Worm (Caenorhabditis elegans) whole organism, L3 larva: ENCODE measurements around the gene daf-5.

Experiments
- R02D3.7 ChIP-seq: fragments of 150-350 bp; optimal IDR thresholded peaks from 2 replicates; lab custom pipeline; 2014; ENCODE audit warnings: missing biosample characterization, missing genetic modification characterization
- ZK546.5 ChIP-seq: sonication (generic microtip); optimal IDR thresholded peaks from 2 replicates; lab custom pipeline; 2017; ENCODE audit warnings: missing biosample characterization, missing genetic modification characterization
- aly-2 ChIP-seq: fragments of 150-350 bp; optimal IDR thresholded peaks from 2 replicates; lab custom pipeline; 2014; ENCODE audit warnings: missing biosample characterization, missing genetic modification characterization
- ama-1 ChIP-seq: fragments of 150-350 bp; optimal IDR thresholded peaks from 2 replicates; lab custom pipeline; 2018
- ceh-16 ChIP-seq: sonication (generic microtip); optimal IDR thresholded peaks from 2 replicates; lab custom pipeline; 2017; ENCODE audit warnings: missing biosample characterization, missing genetic modification characterization
- ceh-28 ChIP-seq: fragments of 150-350 bp; optimal IDR thresholded peaks from 2 replicates; lab custom pipeline; 2014; ENCODE audit warnings: missing biosample characterization, missing genetic modification reagents, missing genetic modification characterization
- ceh-82 ChIP-seq: fragments of 150-350 bp; optimal IDR thresholded peaks from 2 replicates; lab custom pipeline; 2014; ENCODE audit warnings: missing biosample characterization, missing genetic modification characterization
- ceh-9 ChIP-seq: sonication (generic microtip); optimal IDR thresholded peaks from 2 replicates; lab custom pipeline; 2018; ENCODE audit warnings: missing biosample characterization, missing genetic modification characterization
- daf-12 ChIP-seq: fragments of 150-350 bp; optimal IDR thresholded peaks from 2 replicates; lab custom pipeline; 2014; ENCODE audit warnings: missing biosample characterization, missing genetic modification reagents, missing genetic modification characterization
- egl-27 ChIP-seq: sonication (generic microtip); optimal IDR thresholded peaks from 4 replicates; lab custom pipeline; 2017; ENCODE audit warnings: missing biosample characterization, missing genetic modification reagents, missing genetic modification characterization
- egl-5 ChIP-seq: fragments of 150-350 bp; optimal IDR thresholded peaks from 2 replicates; lab custom pipeline; 2017; ENCODE audit warnings: missing biosample characterization, missing genetic modification reagents, missing genetic modification characterization, inconsistent platforms
- elt-1 ChIP-seq: fragments of 150-350 bp; optimal IDR thresholded peaks from 2 replicates; lab custom pipeline; 2014; ENCODE audit warnings: missing biosample characterization, missing genetic modification characterization
- elt-2 ChIP-seq: sonication (generic microtip); optimal IDR thresholded peaks from 2 replicates; lab custom pipeline; 2016; ENCODE audit warnings: missing genetic modification reagents, mild to moderate bottlenecking, missing genetic modification characterization, missing compliant biosample characterization
- elt-3 ChIP-seq, 3 experiments: fragments of 150-350 bp in 1 of 3; sonication (generic microtip) in 2 of 3; optimal IDR thresholded peaks; 2 replicates in 2 of 3; 4 replicates in 1 of 3; lab custom pipeline; 2014 to 2017; ENCODE audit warnings: missing biosample characterization in 3 of 3, missing genetic modification characterization in 3 of 3
- eor-1 ChIP-seq, 2 experiments: fragments of 150-350 bp; optimal IDR thresholded peaks; 2 replicates each; lab custom pipeline; 2014 to 2018; ENCODE audit warnings: missing biosample characterization in 2 of 2, missing genetic modification characterization in 2 of 2
- fkh-10 ChIP-seq: sonication (generic microtip); optimal IDR thresholded peaks from 2 replicates; lab custom pipeline; 2017; ENCODE audit warnings: missing biosample characterization, missing genetic modification reagents, missing genetic modification characterization
- fkh-2 ChIP-seq: fragments of 150-350 bp; optimal IDR thresholded peaks from 2 replicates; lab custom pipeline; 2014; ENCODE audit warnings: missing biosample characterization, missing genetic modification reagents, missing genetic modification characterization
- fos-1 ChIP-seq: fragments of 150-350 bp; optimal IDR thresholded peaks from 2 replicates; lab custom pipeline; 2014; ENCODE audit warnings: missing biosample characterization, missing genetic modification characterization
- jun-1 ChIP-seq: fragments of 150-350 bp; optimal IDR thresholded peaks from 2 replicates; lab custom pipeline; 2014; ENCODE audit warnings: missing biosample characterization, missing genetic modification reagents, missing genetic modification characterization
- lin-15B ChIP-seq: fragments of 150-350 bp; optimal IDR thresholded peaks from 2 replicates; lab custom pipeline; 2014; ENCODE audit warnings: missing biosample characterization, missing genetic modification characterization
- lin-39 ChIP-seq: fragments of 150-350 bp; optimal IDR thresholded peaks from 2 replicates; lab custom pipeline; 2018; ENCODE audit warnings: missing biosample characterization, missing genetic modification reagents, missing genetic modification characterization
- lsy-12 ChIP-seq: sonication (generic microtip); optimal IDR thresholded peaks from 2 replicates; lab custom pipeline; 2016; ENCODE audit warnings: mild to moderate bottlenecking, missing genetic modification characterization, missing compliant biosample characterization
- mdl-1 ChIP-seq: fragments of 150-350 bp; optimal IDR thresholded peaks from 2 replicates; lab custom pipeline; 2014; ENCODE audit warnings: missing biosample characterization, missing genetic modification characterization
- mml-1 ChIP-seq: fragments of 150-350 bp; sonication (generic microtip); optimal IDR thresholded peaks from 3 replicates; lab custom pipeline; 2014; ENCODE audit warnings: missing biosample characterization, missing genetic modification characterization
- nfya-1 ChIP-seq: sonication (generic microtip); optimal IDR thresholded peaks from 2 replicates; lab custom pipeline; 2017; ENCODE audit warnings: missing genetic modification characterization, mild to moderate bottlenecking, missing compliant biosample characterization, antibody characterized with exemption, moderate library complexity; ENCODE audit not compliant: insufficient read depth
- nhr-12 ChIP-seq: fragments of 150-350 bp; optimal IDR thresholded peaks from 2 replicates; lab custom pipeline; 2014; ENCODE audit warnings: missing biosample characterization, missing genetic modification characterization
- nhr-23 ChIP-seq: fragments of 150-350 bp; optimal IDR thresholded peaks from 2 replicates; lab custom pipeline; 2014; ENCODE audit warnings: missing biosample characterization, missing genetic modification reagents, missing genetic modification characterization
- nhr-25 ChIP-seq: sonication (generic microtip); optimal IDR thresholded peaks from 2 replicates; lab custom pipeline; 2017; ENCODE audit warnings: missing biosample characterization, missing genetic modification characterization
- nhr-28 ChIP-seq: fragments of 150-350 bp; optimal IDR thresholded peaks from 2 replicates; lab custom pipeline; 2014; ENCODE audit warnings: missing biosample characterization, missing genetic modification characterization
- nhr-43 ChIP-seq: sonication (generic microtip); optimal IDR thresholded peaks from 2 replicates; lab custom pipeline; 2016; ENCODE audit warnings: mild to moderate bottlenecking, missing genetic modification characterization, missing compliant biosample characterization; ENCODE audit not compliant: poor library complexity, severe bottlenecking
- nhr-67 ChIP-seq: fragments of 150-350 bp; optimal IDR thresholded peaks from 2 replicates; lab custom pipeline; 2014; ENCODE audit warnings: missing biosample characterization, missing genetic modification characterization
- nhr-76 ChIP-seq: fragments of 150-350 bp; sonication (generic microtip); optimal IDR thresholded peaks from 5 replicates; lab custom pipeline; 2014; ENCODE audit warnings: missing biosample characterization, missing genetic modification characterization
- nhr-77 ChIP-seq: fragments of 150-350 bp; optimal IDR thresholded peaks from 2 replicates; lab custom pipeline; 2014; ENCODE audit warnings: missing biosample characterization, missing genetic modification characterization
- pha-4 ChIP-seq: fragments of 150-350 bp; optimal IDR thresholded peaks from 2 replicates; lab custom pipeline; 2014; ENCODE audit warnings: missing biosample characterization, missing genetic modification reagents, missing genetic modification characterization
- pqm-1 ChIP-seq: fragments of 150-350 bp; optimal IDR thresholded peaks from 2 replicates; lab custom pipeline; 2017; ENCODE audit warnings: missing biosample characterization, missing genetic modification characterization, inconsistent platforms
- sea-2 ChIP-seq: fragments of 150-350 bp; sonication (generic microtip); optimal IDR thresholded peaks from 4 replicates; lab custom pipeline; 2014; ENCODE audit warnings: missing biosample characterization, missing genetic modification reagents, missing genetic modification characterization
- skn-1 ChIP-seq: fragments of 150-350 bp; optimal IDR thresholded peaks from 2 replicates; lab custom pipeline; 2014; ENCODE audit warnings: missing biosample characterization, missing genetic modification characterization
- snpc-4 ChIP-seq: fragments of 150-350 bp; optimal IDR thresholded peaks from 2 replicates; lab custom pipeline; 2014; ENCODE audit warnings: missing biosample characterization, missing genetic modification characterization
- tbx-2 ChIP-seq: sonication (generic microtip); optimal IDR thresholded peaks from 2 replicates; lab custom pipeline; 2016; ENCODE audit warnings: mild to moderate bottlenecking, missing genetic modification characterization, missing compliant biosample characterization
- unc-39 ChIP-seq: sonication (generic microtip); optimal IDR thresholded peaks from 4 replicates; lab custom pipeline; 2017; ENCODE audit warnings: missing biosample characterization, missing genetic modification characterization
- unc-62 ChIP-seq: fragments of 150-350 bp; sonication (generic microtip); optimal IDR thresholded peaks from 4 replicates; lab custom pipeline; 2014; ENCODE audit warnings: missing biosample characterization, missing genetic modification reagents, missing genetic modification characterization
- zag-1 ChIP-seq: fragments of 150-350 bp; optimal IDR thresholded peaks from 2 replicates; lab custom pipeline; 2014; ENCODE audit warnings: missing biosample characterization, missing genetic modification characterization
- ztf-11 ChIP-seq: fragments of 150-350 bp; optimal IDR thresholded peaks from 2 replicates; lab custom pipeline; 2014; ENCODE audit warnings: missing biosample characterization, missing genetic modification characterization
- ztf-4 ChIP-seq: fragments of 150-350 bp; optimal IDR thresholded peaks from 2 replicates; lab custom pipeline; 2014; ENCODE audit warnings: missing biosample characterization, missing genetic modification characterization

The daf-5 gene

ce11 chrII:14063044-14063500 lies 11.0 kb upstream of the daf-5 start, which contains the start of gene lem-2 (continued):
- peak; percentile 81 for TF ChIP-seq snpc-4 (tag; lab: Kevin White, UChicago)
- TF ChIP-seq ceh-16: no peak
- TF ChIP-seq ama-1 (lab: Kevin White, UChicago): no peak
- peak; percentile 63 for TF ChIP-seq nfya-1 (tag; lab: Kevin White, UChicago)
- no peak for TF ChIP-seq ztf-4 (tag; lab: Kevin White, UChicago)
- TF ChIP-seq sea-2: no peak
- no peak for TF ChIP-seq eor-1 (tag; optimal IDR thresholded peaks at IDR 0.05; lab: Kevin White, UChicago)
- no peak for TF ChIP-seq pqm-1 (tag; lab: Kevin White, UChicago)
- no peak for TF ChIP-seq fos-1
- no peak for TF ChIP-seq unc-62 (GFP tag; lab: Kevin White, UChicago)
- no peak for TF ChIP-seq elt-1 (tag; lab: Kevin White, UChicago)
- peak; percentile 13 for TF ChIP-seq nhr-77 (tag; lab: Kevin White, UChicago)
- no peak for TF ChIP-seq ceh-82 (tag; lab: Kevin White, UChicago)
- TF ChIP-seq nhr-43: no peak
- TF ChIP-seq elt-3 (tag; optimal IDR thresholded peaks at IDR 0.05; lab: Kevin White, UChicago): no peak
- TF ChIP-seq fkh-10 (GFP tag; lab: Kevin White, UChicago): no peak
- TF ChIP-seq ztf-11: no peak
- no peak for TF ChIP-seq ceh-9 (tag; lab: Kevin White, UChicago)
- TF ChIP-seq nhr-28 (tag; lab: Kevin White, UChicago): no peak
- TF ChIP-seq aly-2: no peak
- peak; percentile 41 for TF ChIP-seq lin-39 (tag; lab: Kevin White, UChicago)
- peak; percentile 76 for TF ChIP-seq lsy-12 (tag; lab: Kevin White, UChicago)
- TF ChIP-seq lin-15B (tag; lab: Kevin White, UChicago): peak; percentile 86
- TF ChIP-seq skn-1: no peak
- TF ChIP-seq zag-1 (tag; lab: Kevin White, UChicago): no peak
- TF ChIP-seq, all 47 proteins: peak for 16

- TF ChIP-seq ZK546.5 (tag; lab: Kevin White, UChicago) (no peak), ceh-28 (tag; lab: Kevin White, UChicago) (no peak), nhr-28 (tag; lab: Kevin White, UChicago) (no peak), nhr-43 (no peak), nhr-77 (tag; lab: Kevin White, UChicago) (no peak), nhr-23 (tag; lab: Kevin White, UChicago) (no peak), ceh-82 (tag; lab: Kevin White, UChicago) (no peak), egl-27 (tag; lab: Kevin White, UChicago) (no peak), nhr-12 (tag; lab: Kevin White, UChicago) (no peak), nfya-1 (tag; lab: Kevin White, UChicago) (no peak), elt-2 (tag; lab: Kevin White, UChicago) (no peak), fkh-10 (GFP tag; lab: Kevin White, UChicago) (no peak), snpc-4 (tag; lab: Kevin White, UChicago) (no peak), ceh-9 (tag; lab: Kevin White, UChicago) (no peak), elt-3 (tag; optimal IDR thresholded peaks at IDR 0.05; lab: Kevin White, UChicago) (no peak), nhr-25 (tag; lab: Kevin White, UChicago) (no peak), fos-1 (no peak), nhr-67 (no peak)
Observed at ce11 chrII:14060885-14061284, 8.8 kb upstream of the daf-5 start.

ce11 chrII:14060439-14060838 lies 8.3 kb upstream of the daf-5 start, which contains the start of gene W01G7.4:
W01G7.4 (plus strand) TSS chrII:14060739.
- TF ChIP-seq nhr-43 (no peak), nfya-1 (tag; lab: Kevin White, UChicago) (no peak), pha-4 (tag; lab: Kevin White, UChicago) (no peak), ztf-4 (tag; lab: Kevin White, UChicago) (no peak), mml-1 (no peak), ceh-9 (tag; lab: Kevin White, UChicago) (no peak), nhr-76 (tag; lab: Kevin White, UChicago) (no peak), zag-1 (tag; lab: Kevin White, UChicago) (no peak)

ce11 chrII:14059767-14060166 lies 7.7 kb upstream of the daf-5 start, which contains the start of gene rpb-11:
rpb-11 (plus strand) TSS chrII:14060085.
- TF ChIP-seq snpc-4 (tag; lab: Kevin White, UChicago) (peak; percentile 92), unc-39 (tag; lab: Kevin White, UChicago) (no peak), egl-5 (no peak), ceh-16 (no peak), lsy-12 (tag; lab: Kevin White, UChicago) (peak; percentile 83), nhr-67 (no peak), nhr-12 (tag; lab: Kevin White, UChicago) (no peak), ztf-11 (no peak), jun-1 (tag; lab: Kevin White, UChicago) (peak; percentile 88), lin-15B (tag; lab: Kevin White, UChicago) (peak; percentile 94), R02D3.7 (peak; percentile 85), ztf-4 (tag; lab: Kevin White, UChicago) (no peak), eor-1 (tag; optimal IDR thresholded peaks at IDR 0.05; lab: Kevin White, UChicago) (no peak), mdl-1 (no peak), ama-1 (lab: Kevin White, UChicago) (no peak), daf-12 (tag; lab: Kevin White, UChicago) (no peak), unc-62 (GFP tag; lab: Kevin White, UChicago) (peak; percentile 26), ZK546.5 (tag; lab: Kevin White, UChicago) (no peak), tbx-2 (peak; percentile 91), nhr-76 (tag; lab: Kevin White, UChicago) (no peak), fkh-2 (no peak), nhr-77 (tag; lab: Kevin White, UChicago) (peak; percentile 95), nhr-28 (tag; lab: Kevin White, UChicago) (no peak), lin-39 (tag; lab: Kevin White, UChicago) (peak; percentile 67), pqm-1 (tag; lab: Kevin White, UChicago) (peak; percentile 56)
